Worm (Caenorhabditis elegans) whole organism, L4/young adult: ENCODE results near the gene F48B9.1.

Source experiments
- dao-5 ChIP-seq: sonication (generic microtip); optimal IDR thresholded peaks from 2 replicates; lab custom pipeline; 2016; ENCODE audit warnings: missing genotype, missing genetic modification characterization, moderate library complexity, missing compliant biosample characterization
- him-1 ChIP-seq: sonication (generic microtip); optimal IDR thresholded peaks from 2 replicates; lab custom pipeline; 2016; ENCODE audit warnings: missing genotype, missing genetic modification reagents, missing genetic modification characterization, missing compliant biosample characterization

ce11 chrX:2178410-2178944 lies 2.2 kb upstream of the F48B9.1 start:
- TF ChIP-seq him-1 (tag; lab: Kevin White, UChicago) (no peak), dao-5 (tag; lab: Kevin White, UChicago) (no peak)
